Worm (Caenorhabditis elegans) whole organism, mixed stage, embryonic: ENCODE data around the gene col-144.
A peak's percentile ranks its signal among the peaks of the same experiment; 100 is the strongest.

ENCODE experiments used
- bed-3 ChIP-seq: fragments of 200-800 bp; sonication (Bioruptor generic); optimal IDR thresholded peaks from 3 replicates; lab custom pipeline; 2018; ENCODE audit warnings: mild to moderate bottlenecking, missing genetic modification characterization, moderate library complexity, missing compliant biosample characterization
- blmp-1 ChIP-seq: fragments of 150-350 bp; optimal IDR thresholded peaks from 2 replicates; lab custom pipeline; 2014; ENCODE audit warnings: missing biosample characterization, missing genetic modification characterization
- ceh-39 ChIP-seq: fragments of 150-350 bp; optimal IDR thresholded peaks from 2 replicates; lab custom pipeline; 2014; ENCODE audit warnings: missing biosample characterization, missing genetic modification characterization
- ceh-43 ChIP-seq: fragments of 200-800 bp; sonication (Bioruptor generic); optimal IDR thresholded peaks from 2 replicates; lab custom pipeline; 2018; ENCODE audit warnings: mild to moderate bottlenecking, missing genetic modification characterization, moderate library complexity, missing compliant biosample characterization
- ceh-83 ChIP-seq: fragments of 200-800 bp; sonication (Bioruptor generic); optimal IDR thresholded peaks from 2 replicates; lab custom pipeline; 2018; ENCODE audit warnings: mild to moderate bottlenecking, missing genetic modification characterization, missing compliant biosample characterization
- ces-1 ChIP-seq: fragments of 150-350 bp; optimal IDR thresholded peaks from 2 replicates; lab custom pipeline; 2014; ENCODE audit warnings: missing biosample characterization, missing genetic modification reagents, missing genetic modification characterization
- cnd-1 ChIP-seq: fragments of 200-800 bp; sonication (Bioruptor generic); optimal IDR thresholded peaks from 2 replicates; lab custom pipeline; 2018; ENCODE audit warnings: mild to moderate bottlenecking, missing genetic modification characterization, missing compliant biosample characterization
- drap-1 ChIP-seq: fragments of 200-800 bp; sonication (Bioruptor generic); optimal IDR thresholded peaks from 3 replicates; lab custom pipeline; 2018; ENCODE audit warnings: mild to moderate bottlenecking, missing genetic modification characterization, missing compliant biosample characterization
- elt-1 ChIP-seq: sonication (generic microtip); optimal IDR thresholded peaks from 2 replicates; lab custom pipeline; 2017; ENCODE audit warnings: missing genetic modification characterization, mild to moderate bottlenecking, missing compliant biosample characterization, antibody characterized with exemption, moderate library complexity, borderline replicate concordance; ENCODE audit not compliant: insufficient read depth
- elt-3 ChIP-seq: fragments of 150-350 bp; optimal IDR thresholded peaks from 2 replicates; lab custom pipeline; 2014; ENCODE audit warnings: missing biosample characterization, missing genetic modification characterization
- ham-2 ChIP-seq: fragments of 200-800 bp; sonication (Bioruptor generic); optimal IDR thresholded peaks from 2 replicates; lab custom pipeline; 2018; ENCODE audit warnings: mild to moderate bottlenecking, missing genetic modification characterization, missing compliant biosample characterization
- hlh-1 ChIP-seq: fragments of 150-350 bp; optimal IDR thresholded peaks from 2 replicates; lab custom pipeline; 2014; ENCODE audit warnings: missing biosample characterization, missing genetic modification reagents, missing genetic modification characterization
- lin-13 ChIP-seq: fragments of 150-350 bp; optimal IDR thresholded peaks from 2 replicates; lab custom pipeline; 2014; ENCODE audit warnings: missing biosample characterization, missing genetic modification characterization
- lin-32 ChIP-seq: fragments of 200-800 bp; sonication (Bioruptor generic); optimal IDR thresholded peaks from 2 replicates; lab custom pipeline; 2018; ENCODE audit warnings: mild to moderate bottlenecking, missing genetic modification characterization, missing compliant biosample characterization
- lsy-2 ChIP-seq: fragments of 150-350 bp; optimal IDR thresholded peaks from 2 replicates; lab custom pipeline; 2014; ENCODE audit warnings: missing biosample characterization, missing genetic modification characterization
- mab-5 ChIP-seq: fragments of 150-350 bp; optimal IDR thresholded peaks from 2 replicates; lab custom pipeline; 2014; ENCODE audit warnings: missing biosample characterization, missing genetic modification characterization
- nhr-12 ChIP-seq: fragments of 150-350 bp; optimal IDR thresholded peaks from 2 replicates; lab custom pipeline; 2014; ENCODE audit warnings: missing biosample characterization, missing genetic modification characterization
- nhr-2 ChIP-seq: fragments of 150-350 bp; optimal IDR thresholded peaks from 2 replicates; lab custom pipeline; 2014; ENCODE audit warnings: missing biosample characterization, missing genetic modification characterization
- nhr-237 ChIP-seq: fragments of 150-350 bp; optimal IDR thresholded peaks from 2 replicates; lab custom pipeline; 2014; ENCODE audit warnings: missing biosample characterization, missing genetic modification characterization
- nhr-28 ChIP-seq: fragments of 150-350 bp; optimal IDR thresholded peaks from 2 replicates; lab custom pipeline; 2014; ENCODE audit warnings: missing biosample characterization, missing genetic modification characterization
- nhr-76 ChIP-seq: sonication (generic microtip); optimal IDR thresholded peaks from 2 replicates; lab custom pipeline; 2017; ENCODE audit warnings: missing biosample characterization, missing genetic modification characterization
- pha-4 ChIP-seq: fragments of 150-350 bp; optimal IDR thresholded peaks from 2 replicates; lab custom pipeline; 2018; ENCODE audit warnings: missing biosample characterization, missing genetic modification reagents, missing genetic modification characterization
- sem-2 ChIP-seq: fragments of 200-800 bp; sonication (Bioruptor generic); optimal IDR thresholded peaks from 2 replicates; lab custom pipeline; 2018; ENCODE audit warnings: mild to moderate bottlenecking, missing genetic modification characterization, missing compliant biosample characterization
- snpc-4 ChIP-seq: fragments of 150-350 bp; optimal IDR thresholded peaks from 2 replicates; lab custom pipeline; 2014; ENCODE audit warnings: missing biosample characterization, missing genetic modification characterization
- sptf-1 ChIP-seq: sonication (generic microtip); optimal IDR thresholded peaks from 2 replicates; lab custom pipeline; 2017; ENCODE audit warnings: mild to moderate bottlenecking, missing genetic modification characterization, moderate library complexity, missing compliant biosample characterization
- tbx-8 ChIP-seq: fragments of 200-800 bp; sonication (Bioruptor generic); optimal IDR thresholded peaks from 2 replicates; lab custom pipeline; 2018; ENCODE audit warnings: mild to moderate bottlenecking, missing genetic modification characterization, moderate library complexity, missing compliant biosample characterization
- unc-120 ChIP-seq: sonication (generic microtip); optimal IDR thresholded peaks from 2 replicates; lab custom pipeline; 2017; ENCODE audit warnings: missing genetic modification characterization, missing compliant biosample characterization; ENCODE audit not compliant: poor library complexity, severe bottlenecking
- unc-39 ChIP-seq: fragments of 150-350 bp; optimal IDR thresholded peaks from 2 replicates; lab custom pipeline; 2014; ENCODE audit warnings: missing biosample characterization, missing genetic modification characterization
- unc-62 ChIP-seq: fragments of 150-350 bp; optimal IDR thresholded peaks from 2 replicates; lab custom pipeline; 2014; ENCODE audit warnings: missing biosample characterization, missing genetic modification reagents, missing genetic modification characterization
- zip-8 ChIP-seq: fragments of 150-350 bp; optimal IDR thresholded peaks from 2 replicates; lab custom pipeline; 2014; ENCODE audit warnings: missing biosample characterization, missing genetic modification characterization

Gene col-144

ce11 chrV:9154772-9155171, 5.7 kb downstream of the col-144 start, which contains the start of gene B0222.5:
Gene B0222.5 (minus strand): TSS chrV:9154872.
- TF ChIP-seq nhr-12 (tag; lab: Kevin White, UChicago), result no peak
- TF ChIP-seq lin-13 (tag; lab: Kevin White, UChicago), result no peak
- no peak for TF ChIP-seq unc-62 (GFP tag; lab: Kevin White, UChicago)
- no peak for TF ChIP-seq nhr-28 (tag; lab: Kevin White, UChicago)
- TF ChIP-seq mab-5 (tag; lab: Kevin White, UChicago), result no peak
- TF ChIP-seq sptf-1 (tag; lab: Kevin White, UChicago), result no peak
- no peak for TF ChIP-seq zip-8 (tag; lab: Kevin White, UChicago)
- TF ChIP-seq ces-1 (GFP tag; lab: Kevin White, UChicago), result no peak
- TF ChIP-seq drap-1 (GFP tag; lab: Kevin White, UChicago), result no peak
- TF ChIP-seq unc-120 (tag; lab: Kevin White, UChicago), result no peak

- no peak for TF ChIP-seq lin-32 (GFP tag; lab: Kevin White, UChicago)
- no peak for TF ChIP-seq drap-1 (GFP tag; lab: Kevin White, UChicago)
- TF ChIP-seq unc-120 (tag; lab: Kevin White, UChicago), result no peak
- no peak for TF ChIP-seq ham-2 (GFP tag; lab: Kevin White, UChicago)
- TF ChIP-seq pha-4 (tag; lab: Kevin White, UChicago), result no peak
- no peak for TF ChIP-seq elt-1 (tag; lab: Kevin White, UChicago)
Observed at ce11 chrV:9152339-9152738, 8.1 kb downstream of the col-144 start.

- no peak for TF ChIP-seq snpc-4 (tag; lab: Kevin White, UChicago)
- TF ChIP-seq ceh-39, result no peak
- no peak for TF ChIP-seq unc-39
- no peak for TF ChIP-seq hlh-1 (tag; lab: Kevin White, UChicago)
- no peak for TF ChIP-seq lin-32 (GFP tag; lab: Kevin White, UChicago)
- no peak for TF ChIP-seq sem-2 (GFP tag; lab: Kevin White, UChicago)
- no peak for TF ChIP-seq nhr-12 (tag; lab: Kevin White, UChicago)
- TF ChIP-seq unc-120 (tag; lab: Kevin White, UChicago), result no peak
- TF ChIP-seq unc-62 (GFP tag; lab: Kevin White, UChicago), result no peak
- no peak for TF ChIP-seq lsy-2
- no peak for TF ChIP-seq blmp-1 (tag; lab: Kevin White, UChicago)
- TF ChIP-seq elt-1 (tag; lab: Kevin White, UChicago), result no peak
- TF ChIP-seq ham-2 (GFP tag; lab: Kevin White, UChicago), result no peak
- no peak for TF ChIP-seq ceh-83
- TF ChIP-seq nhr-2 (tag; lab: Kevin White, UChicago), result no peak
- TF ChIP-seq ceh-43 (GFP tag; lab: Kevin White, UChicago), result no peak
- TF ChIP-seq tbx-8 (GFP tag; lab: Kevin White, UChicago), result no peak
- TF ChIP-seq mab-5 (tag; lab: Kevin White, UChicago), result no peak
Observed at ce11 chrV:9148151-9148550, 12.3 kb downstream of the col-144 start.

ce11 chrV:9146849-9147557, 13.4 kb downstream of the col-144 start, which contains the start of gene spl-2:
Gene spl-2 (minus strand): TSS chrV:9146899.
- TF ChIP-seq nhr-237 (tag; lab: Kevin White, UChicago) (no peak), elt-1 (tag; lab: Kevin White, UChicago) (peak; percentile 72), bed-3 (GFP tag; lab: Kevin White, UChicago) (no peak)

- no peak for TF ChIP-seq blmp-1 (tag; lab: Kevin White, UChicago)
- TF ChIP-seq ces-1 (GFP tag; lab: Kevin White, UChicago), result no peak
- no peak for TF ChIP-seq lin-13 (tag; lab: Kevin White, UChicago)
- TF ChIP-seq cnd-1 (tag; lab: Kevin White, UChicago), result no peak
- no peak for TF ChIP-seq ham-2 (GFP tag; lab: Kevin White, UChicago)
- no peak for TF ChIP-seq lin-32 (GFP tag; lab: Kevin White, UChicago)
- TF ChIP-seq drap-1 (GFP tag; lab: Kevin White, UChicago), result no peak
- no peak for TF ChIP-seq nhr-28 (tag; lab: Kevin White, UChicago)
- no peak for TF ChIP-seq unc-62 (GFP tag; lab: Kevin White, UChicago)
- TF ChIP-seq nhr-76 (tag; lab: Kevin White, UChicago), result no peak
- no peak for TF ChIP-seq mab-5 (tag; lab: Kevin White, UChicago)
- no peak for TF ChIP-seq elt-3
- no peak for TF ChIP-seq sptf-1 (tag; lab: Kevin White, UChicago)
- no peak for TF ChIP-seq tbx-8 (GFP tag; lab: Kevin White, UChicago)
Observed at ce11 chrV:9146196-9146595, 14.2 kb downstream of the col-144 start.
